Fruit fly (Drosophila melanogaster) whole organism: ENCODE results near the gene Pcif1.

ENCODE experiments used
- CG8478 ChIP-seq: fragments of >200 bp; optimal IDR thresholded peaks from 2 replicates; lab custom pipeline; 2018; ENCODE audit warnings: inconsistent platforms
- Dll ChIP-seq: fragments of >200 bp; optimal IDR thresholded peaks from 2 replicates; lab custom pipeline; 2017
- EcR ChIP-seq, 2 experiments: fragments of >200 bp; optimal IDR thresholded peaks; 2 replicates each; lab custom pipeline; 2017; ENCODE audit warnings: missing biosample characterization in 2 of 2, missing genetic modification characterization in 2 of 2, missing genetic modification reagents in 2 of 2
- pan ChIP-seq: fragments of >200 bp; optimal IDR thresholded peaks from 2 replicates; lab custom pipeline; 2017
- psq ChIP-seq: fragments of >200 bp; optimal IDR thresholded peaks from 2 replicates; lab custom pipeline; 2017
- usp ChIP-seq: fragments of >200 bp; optimal IDR thresholded peaks from 2 replicates; lab custom pipeline; 2017; ENCODE audit warnings: missing biosample characterization, missing genetic modification characterization, mixed read lengths

DNA sequence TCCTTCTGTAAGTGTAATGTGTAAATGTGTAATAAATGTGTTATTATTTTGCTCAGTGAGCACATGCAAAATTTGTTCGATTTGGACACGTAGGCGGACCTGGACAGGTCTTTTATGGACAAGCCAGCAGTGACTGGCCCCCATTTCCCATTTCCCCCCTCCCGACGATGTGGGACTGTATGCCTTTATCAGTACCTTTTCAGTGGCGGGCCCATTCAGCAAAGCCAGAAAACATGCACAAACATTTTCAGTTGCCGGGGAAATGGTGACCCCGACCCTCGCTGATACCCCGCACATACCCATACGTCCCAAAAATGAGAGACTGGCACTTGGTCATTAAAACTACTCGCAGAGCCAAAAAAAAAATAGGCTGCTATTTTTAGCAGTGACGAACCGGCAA lies 49.7 kb downstream of the Pcif1 start:
- TF ChIP-seq usp (GFP tag; lab: Kevin White, UChicago) (no peak), CG8478 (lab: Kevin White, UChicago) (no peak), psq (lab: Kevin White, UChicago) (no peak), pan (lab: Kevin White, UChicago) (no peak), Dll (lab: Kevin White, UChicago) (no peak), EcR (GFP tag; optimal IDR thresholded peaks at IDR 0.05; lab: Kevin White, UChicago) (no peak)
